Fruit fly (Drosophila melanogaster) whole organism, wandering third instar larva: ENCODE measurements around the gene dia.

ENCODE experiments used
- Abd-B ChIP-seq: fragments of >200 bp; optimal IDR thresholded peaks from 2 replicates; lab custom pipeline; 2017; ENCODE audit warnings: missing biosample characterization, missing genetic modification characterization
- CG32264 ChIP-seq: fragments of 200-800 bp; sonication (Bioruptor generic); optimal IDR thresholded peaks from 2 replicates; lab custom pipeline; 2016; ENCODE audit warnings: missing biosample characterization, missing genetic modification characterization
- CG9705 ChIP-seq: fragments of 200-800 bp; sonication (Bioruptor generic); optimal IDR thresholded peaks from 2 replicates; lab custom pipeline; 2018; ENCODE audit warnings: missing biosample characterization, mild to moderate bottlenecking, missing genetic modification characterization
- CrebA ChIP-seq: fragments of 200-800 bp; sonication (Bioruptor generic); optimal IDR thresholded peaks from 2 replicates; lab custom pipeline; 2016; ENCODE audit warnings: missing biosample characterization, mild to moderate bottlenecking, missing genetic modification characterization, borderline replicate concordance
- Dfd ChIP-seq: fragments of >200 bp; optimal IDR thresholded peaks from 2 replicates; lab custom pipeline; 2017; ENCODE audit warnings: missing biosample characterization, missing genetic modification characterization
- Dif ChIP-seq: fragments of 200-275, 200-300 bp; sonication (Bioruptor generic); optimal IDR thresholded peaks from 2 replicates; lab custom pipeline; 2018; ENCODE audit warnings: missing biosample characterization, missing genetic modification characterization; ENCODE audit not compliant: partially characterized antibody
- GATAd ChIP-seq: sonication (Bioruptor generic); optimal IDR thresholded peaks from 2 replicates; lab custom pipeline; 2016; ENCODE audit warnings: missing biosample characterization, missing genetic modification characterization
- HLH106 ChIP-seq: fragments of 200-800 bp; optimal IDR thresholded peaks from 3 replicates; lab custom pipeline; 2019; ENCODE audit warnings: missing biosample characterization, mild to moderate bottlenecking, missing genetic modification characterization, moderate library complexity
- Hnf4 ChIP-seq: fragments of 200-800 bp; sonication (Bioruptor generic); optimal IDR thresholded peaks from 2 replicates; lab custom pipeline; 2016; ENCODE audit warnings: missing biosample characterization, mild to moderate bottlenecking, missing genetic modification characterization
- Hr78 ChIP-seq: fragments of >200 bp; optimal IDR thresholded peaks from 2 replicates; lab custom pipeline; 2017; ENCODE audit warnings: missing biosample characterization, missing genetic modification characterization
- Hr83 ChIP-seq: fragments of 200-300 bp; sonication (Bioruptor generic); optimal IDR thresholded peaks from 2 replicates; lab custom pipeline; 2016; ENCODE audit warnings: missing biosample characterization, mild to moderate bottlenecking, missing genetic modification characterization, moderate library complexity; ENCODE audit not compliant: poor library complexity, severe bottlenecking
- Jra ChIP-seq: sonication (Bioruptor generic); optimal IDR thresholded peaks from 2 replicates; lab custom pipeline; 2016; ENCODE audit warnings: missing biosample characterization, missing genetic modification characterization
- Mio ChIP-seq: sonication (Bioruptor generic); optimal IDR thresholded peaks from 2 replicates; lab custom pipeline; 2016; ENCODE audit warnings: missing biosample characterization, missing genetic modification characterization
- Myc ChIP-seq: fragments of >200 bp; optimal IDR thresholded peaks from 2 replicates; lab custom pipeline; 2017
- N ChIP-seq: fragments of >200 bp; optimal IDR thresholded peaks from 2 replicates; lab custom pipeline; 2018; ENCODE audit warnings: missing biosample characterization, missing external identifiers, missing genetic modification characterization
- OdsH ChIP-seq: fragments of 200-800 bp; sonication (Bioruptor generic); optimal IDR thresholded peaks from 2 replicates; lab custom pipeline; 2016; ENCODE audit warnings: missing biosample characterization, mild to moderate bottlenecking, missing genetic modification characterization
- Rel ChIP-seq, 2 experiments: fragments of 200-800 bp; sonication (Bioruptor generic) in 1 of 2; optimal IDR thresholded peaks; 2 replicates in 1 of 2; 3 replicates in 1 of 2; lab custom pipeline; 2016 to 2019; ENCODE audit warnings: mild to moderate bottlenecking in 2 of 2, missing biosample characterization in 2 of 2, missing genetic modification characterization in 2 of 2, moderate library complexity in 1 of 2
- Sp1 ChIP-seq: fragments of 200-800 bp; sonication (Bioruptor generic); optimal IDR thresholded peaks from 3 replicates; lab custom pipeline; 2019; ENCODE audit warnings: missing biosample characterization, mild to moderate bottlenecking, missing genetic modification characterization, moderate library complexity
- Vsx2 ChIP-seq: fragments of 200-300, 225-300 bp; sonication (Bioruptor generic); optimal IDR thresholded peaks from 2 replicates; lab custom pipeline; 2018; ENCODE audit warnings: missing biosample characterization, missing genetic modification characterization; ENCODE audit not compliant: partially characterized antibody
- br ChIP-seq: fragments of 200-800 bp; sonication (Bioruptor generic); optimal IDR thresholded peaks from 2 replicates; lab custom pipeline; 2016; ENCODE audit warnings: missing biosample characterization, missing genetic modification characterization
- brk ChIP-seq: fragments of 200-800 bp; sonication (Bioruptor generic); optimal IDR thresholded peaks from 2 replicates; lab custom pipeline; 2016; ENCODE audit warnings: missing biosample characterization, mild to moderate bottlenecking, missing genetic modification characterization
- dl ChIP-seq, 2 experiments: fragments of 175-275, 200-275 bp in 1 of 2; fragments of 200-275 bp in 1 of 2; sonication (Bioruptor generic); optimal IDR thresholded peaks; lab custom pipeline; 2018; ENCODE audit warnings: mild to moderate bottlenecking in 2 of 2, missing biosample characterization in 2 of 2, missing genetic modification characterization in 2 of 2, moderate library complexity in 2 of 2; ENCODE audit not compliant: partially characterized antibody in 2 of 2, insufficient read depth in 1 of 2
- dmrt93B ChIP-seq: fragments of 200-800 bp; sonication (Bioruptor generic); optimal IDR thresholded peaks from 2 replicates; lab custom pipeline; 2018; ENCODE audit warnings: missing biosample characterization, mild to moderate bottlenecking, missing genetic modification characterization
- dsf ChIP-seq: sonication (Bioruptor generic); optimal IDR thresholded peaks from 2 replicates; lab custom pipeline; 2016; ENCODE audit warnings: missing biosample characterization, missing genetic modification characterization, borderline replicate concordance
- ey ChIP-seq: fragments of 200-800 bp; sonication (Bioruptor generic); optimal IDR thresholded peaks from 2 replicates; lab custom pipeline; 2016; ENCODE audit warnings: missing biosample characterization, missing genetic modification characterization
- foxo ChIP-seq, 2 experiments: fragments of 200-800 bp; sonication (Bioruptor generic); optimal IDR thresholded peaks; 2 replicates in 1 of 2; 3 replicates in 1 of 2; lab custom pipeline; 2016 to 2017; ENCODE audit warnings: missing biosample characterization in 2 of 2, missing genetic modification characterization in 2 of 2
- fru ChIP-seq: fragments of 200-800 bp; sonication (Bioruptor generic); optimal IDR thresholded peaks from 3 replicates; lab custom pipeline; 2016; ENCODE audit warnings: missing biosample characterization, mild to moderate bottlenecking, missing genetic modification characterization
- h ChIP-seq: fragments of 200-800 bp; sonication (Bioruptor generic); optimal IDR thresholded peaks from 3 replicates; lab custom pipeline; 2016; ENCODE audit warnings: missing biosample characterization, mild to moderate bottlenecking, missing genetic modification characterization
- jim ChIP-seq: fragments of 175-275, 200-325 bp; sonication (Bioruptor generic); optimal IDR thresholded peaks from 2 replicates; lab custom pipeline; 2016; ENCODE audit warnings: missing biosample characterization, mild to moderate bottlenecking, missing genetic modification characterization
- lola ChIP-seq: fragments of >200 bp; optimal IDR thresholded peaks from 2 replicates; lab custom pipeline; 2017; ENCODE audit warnings: missing biosample characterization, missing genetic modification characterization
- pan ChIP-seq: fragments of >200 bp; optimal IDR thresholded peaks from 2 replicates; lab custom pipeline; 2017
- psq ChIP-seq: fragments of 200-800 bp; sonication (Bioruptor generic); optimal IDR thresholded peaks from 3 replicates; lab custom pipeline; 2017; ENCODE audit warnings: missing biosample characterization, mild to moderate bottlenecking, missing genetic modification characterization, moderate library complexity
- rgr ChIP-seq: fragments of 200-800 bp; sonication (Bioruptor generic); optimal IDR thresholded peaks from 3 replicates; lab custom pipeline; 2016; ENCODE audit warnings: missing biosample characterization, mild to moderate bottlenecking, missing genetic modification characterization
- sage ChIP-seq: fragments of 200-800 bp; sonication (Bioruptor generic); optimal IDR thresholded peaks from 2 replicates; lab custom pipeline; 2016; ENCODE audit warnings: missing biosample characterization, mild to moderate bottlenecking, missing genetic modification characterization
- sv ChIP-seq: fragments of 200-800 bp; sonication (Bioruptor generic); optimal IDR thresholded peaks from 3 replicates; lab custom pipeline; 2016; ENCODE audit warnings: missing biosample characterization, missing genetic modification characterization
- tai ChIP-seq: sonication (Bioruptor generic); optimal IDR thresholded peaks from 2 replicates; lab custom pipeline; 2016; ENCODE audit warnings: missing biosample characterization, missing genetic modification characterization
- usp ChIP-seq: fragments of >200 bp; optimal IDR thresholded peaks from 2 replicates; lab custom pipeline; 2017; ENCODE audit warnings: missing biosample characterization, missing genetic modification characterization
- woc ChIP-seq: sonication (Bioruptor generic); optimal IDR thresholded peaks from 2 replicates; lab custom pipeline; 2016; ENCODE audit warnings: missing biosample characterization, mild to moderate bottlenecking, missing genetic modification characterization

dia gene

dm6 chr2L:20757808-20758187 lies at the start of gene dia, which contains the start of gene Rhau:
TSS of gene dia (plus strand) at chr2L:20758144.
TSS of gene Rhau (minus strand) at chr2L:20757985.
- no peak for TF ChIP-seq CG9705 (GFP tag; lab: Kevin White, UChicago)
- TF ChIP-seq dsf, result no peak
- peak; percentile 47 for TF ChIP-seq Hnf4 (GFP tag; lab: Kevin White, UChicago)
- peak; percentile 33 for TF ChIP-seq HLH106
- TF ChIP-seq Myc (lab: Kevin White, UChicago), result peak; percentile 11
- TF ChIP-seq CG32264, result no peak
- TF ChIP-seq sv (GFP tag; lab: Kevin White, UChicago), result no peak
- TF ChIP-seq h (GFP tag; lab: Kevin White, UChicago), result peak; percentile 11
- no peak for TF ChIP-seq br (GFP tag; lab: Kevin White, UChicago)
- TF ChIP-seq Sp1, result peak; percentile 30
- TF ChIP-seq foxo (GFP tag; optimal IDR thresholded peaks at IDR 0.05; lab: Kevin White, UChicago), result peak in 1 of 2 experiments; percentile 3
- TF ChIP-seq Rel (GFP tag; optimal IDR thresholded peaks at IDR 0.05; lab: Kevin White, UChicago), result no peak
- peak; percentile 37 for TF ChIP-seq Rel (tag; optimal IDR thresholded peaks at IDR 0.05; lab: Kevin White, UChicago)
- no peak for TF ChIP-seq Dif (GFP tag; lab: Kevin White, UChicago)
- TF ChIP-seq, all 38 proteins: peak for 7

DNA sequence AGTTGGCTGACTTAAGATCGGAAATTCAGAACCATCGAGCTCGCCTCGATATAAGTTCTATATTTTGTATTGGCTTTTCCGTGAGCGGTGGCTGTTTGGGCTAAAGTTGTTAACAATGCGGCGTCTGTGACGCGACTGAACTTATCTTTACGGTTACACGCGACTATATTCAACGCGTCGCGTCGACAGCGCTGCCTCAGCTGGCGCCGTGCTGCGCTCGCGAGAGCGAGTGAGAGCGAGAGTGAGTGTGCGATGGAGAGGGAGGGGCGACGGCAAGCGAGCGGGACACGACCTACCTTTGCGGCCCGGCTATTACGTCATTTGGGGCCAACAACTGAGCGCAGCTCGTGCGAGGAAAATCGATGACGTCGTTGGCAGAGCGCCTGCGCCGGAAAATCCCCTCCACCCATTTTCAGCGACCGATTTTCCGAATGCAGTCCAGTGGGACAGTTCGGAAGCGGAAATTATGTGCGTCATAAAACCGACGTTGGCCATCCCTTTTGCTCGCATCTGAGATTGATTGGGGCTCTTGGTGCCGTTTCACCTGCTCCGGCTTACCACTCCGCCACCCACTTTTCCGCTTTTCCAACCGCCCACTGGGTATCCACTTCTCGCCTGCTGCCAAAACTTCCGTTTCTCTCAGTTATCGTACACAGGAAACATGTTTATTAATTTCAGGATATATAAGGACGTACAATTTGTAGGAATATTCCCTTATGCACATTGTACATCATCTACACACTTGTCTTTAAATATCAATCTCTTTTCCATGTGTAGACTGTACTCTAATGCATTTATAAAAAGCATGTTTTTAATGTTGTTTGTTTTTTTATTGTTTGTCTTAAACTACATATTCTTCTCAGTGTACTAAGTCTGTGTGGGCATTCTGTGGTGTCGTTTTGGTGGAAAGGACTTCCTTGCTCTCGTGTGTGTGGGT lies 43.2 kb upstream of the dia start, which contains the start of gene Hr38:
TSS of gene Hr38 (minus strand) at position 121 of the 937 bp plus-strand sequence.
- TF ChIP-seq Hnf4 (GFP tag; lab: Kevin White, UChicago) (no peak), h (GFP tag; lab: Kevin White, UChicago) (peak; percentile 33), sv (GFP tag; lab: Kevin White, UChicago) (peak; percentile 1), rgr (GFP tag; lab: Kevin White, UChicago) (no peak), dl (GFP tag; optimal IDR thresholded peaks at IDR 0.05; lab: Kevin White, UChicago; ENCODE audit: insufficient read depth in 1 of 2, partially characterized antibody in 2 of 2) (peak; percentile 36 to 79), Myc (lab: Kevin White, UChicago) (no peak), Hr78 (no peak), OdsH (GFP tag; lab: Kevin White, UChicago) (no peak), usp (no peak), Dif (GFP tag; lab: Kevin White, UChicago) (peak; percentile 84)

dm6 chr2L:20716077-20716476 lies 41.9 kb upstream of the dia start:
- peak; percentile 22 for TF ChIP-seq rgr (GFP tag; lab: Kevin White, UChicago)
- no peak for TF ChIP-seq jim
- TF ChIP-seq ey, result no peak
- no peak for TF ChIP-seq sage (GFP tag; lab: Kevin White, UChicago)
- no peak for TF ChIP-seq dl (GFP tag; optimal IDR thresholded peaks at IDR 0.05; lab: Kevin White, UChicago; ENCODE audit: insufficient read depth in 1 of 2, partially characterized antibody in 2 of 2)
- TF ChIP-seq N, result no peak
- peak; percentile 49 for TF ChIP-seq CrebA (GFP tag; lab: Kevin White, UChicago)
- TF ChIP-seq psq (GFP tag; lab: Kevin White, UChicago), result no peak
- TF ChIP-seq CG9705 (GFP tag; lab: Kevin White, UChicago), result no peak
- peak; percentile 9 for TF ChIP-seq fru (GFP tag; lab: Kevin White, UChicago)
- no peak for TF ChIP-seq Hr78
- TF ChIP-seq br (GFP tag; lab: Kevin White, UChicago), result peak; percentile 30
- peak; percentile 61 for TF ChIP-seq h (GFP tag; lab: Kevin White, UChicago)
- TF ChIP-seq usp, result no peak
- no peak for TF ChIP-seq Myc (lab: Kevin White, UChicago)
- TF ChIP-seq Sp1, result no peak
- TF ChIP-seq CG32264, result no peak
- no peak for TF ChIP-seq sv (GFP tag; lab: Kevin White, UChicago)
- TF ChIP-seq HLH106, result no peak
- no peak for TF ChIP-seq Abd-B (GFP tag; lab: Kevin White, UChicago)
- no peak for TF ChIP-seq Hnf4 (GFP tag; lab: Kevin White, UChicago)
- TF ChIP-seq OdsH (GFP tag; lab: Kevin White, UChicago), result no peak
- TF ChIP-seq Mio (GFP tag; lab: Kevin White, UChicago), result no peak
- TF ChIP-seq Hr83, result no peak
- no peak for TF ChIP-seq Dif (GFP tag; lab: Kevin White, UChicago)
- TF ChIP-seq pan (lab: Kevin White, UChicago), result no peak
- no peak for TF ChIP-seq dmrt93B (GFP tag; lab: Kevin White, UChicago)
- TF ChIP-seq brk (GFP tag; lab: Kevin White, UChicago), result peak; percentile 19
- TF ChIP-seq foxo (GFP tag; optimal IDR thresholded peaks at IDR 0.05; lab: Kevin White, UChicago), result no peak
- TF ChIP-seq lola (GFP tag; lab: Kevin White, UChicago), result no peak
- TF ChIP-seq tai (GFP tag; lab: Kevin White, UChicago), result no peak
- TF ChIP-seq Rel (GFP tag; optimal IDR thresholded peaks at IDR 0.05; lab: Kevin White, UChicago), result peak; percentile 43
- no peak for TF ChIP-seq Rel (tag; optimal IDR thresholded peaks at IDR 0.05; lab: Kevin White, UChicago)
- TF ChIP-seq woc, result no peak
- no peak for TF ChIP-seq Dfd (GFP tag; lab: Kevin White, UChicago)
- TF ChIP-seq GATAd, result no peak
- no peak for TF ChIP-seq Vsx2 (GFP tag; lab: Kevin White, UChicago)
- no peak for TF ChIP-seq dsf
- no peak for TF ChIP-seq Jra (GFP tag; lab: Kevin White, UChicago)
